Worm (Caenorhabditis elegans) whole organism, L4 larva: ENCODE measurements around the gene T07D4.2.

Experiments
- F26F4.8 ChIP-seq: fragments of 200-800 bp; sonication (Bioruptor generic); conservative IDR thresholded peaks from 2 replicates; pipeline ENCODE4 v1.3.6; 2022; ENCODE audit warnings: missing genetic modification characterization, missing compliant biosample characterization
- Y5F2A.4 ChIP-seq: fragments of 200-800 bp; sonication (Bioruptor generic); optimal IDR thresholded peaks from 2 replicates; lab custom pipeline; 2018; ENCODE audit warnings: mild to moderate bottlenecking, missing genetic modification characterization, missing compliant biosample characterization
- Y75B8A.6 ChIP-seq: fragments of 200-800 bp; sonication (Bioruptor generic); IDR thresholded peaks from 2 replicates; pipeline ENCODE4 v1.3.6; 2022; ENCODE audit warnings: missing genetic modification reagents, missing genetic modification characterization, missing compliant biosample characterization
- aha-1 ChIP-seq: fragments of 150-350 bp; peaks from one replicate; lab custom pipeline; 2014; ENCODE audit warnings: missing biosample characterization, missing genetic modification characterization
- arid-1 ChIP-seq: fragments of 200-800 bp; sonication (Bioruptor generic); conservative IDR thresholded peaks from 2 replicates; pipeline ENCODE4 v1.3.6; 2022; ENCODE audit warnings: missing genetic modification reagents, missing genetic modification characterization, missing compliant biosample characterization
- ceh-44 ChIP-seq: fragments of 200-800 bp; sonication (Bioruptor generic); IDR thresholded peaks from 2 replicates; pipeline ENCODE4 v1.3.6; 2022; ENCODE audit warnings: missing genetic modification reagents, missing genetic modification characterization, missing compliant biosample characterization
- ceh-62 ChIP-seq: sonication (generic microtip); optimal IDR thresholded peaks from 2 replicates; lab custom pipeline; 2017; ENCODE audit warnings: missing biosample characterization, missing genetic modification characterization
- ces-1 ChIP-seq: fragments of 150-350 bp; sonication (generic microtip); optimal IDR thresholded peaks from 4 replicates; lab custom pipeline; 2014; ENCODE audit warnings: missing biosample characterization, missing genetic modification reagents, missing genetic modification characterization
- daf-16 ChIP-seq, 3 experiments: sonication (generic microtip); optimal IDR thresholded peaks; 2 replicates each; lab custom pipeline; 2016 to 2017; ENCODE audit warnings: missing genetic modification characterization in 3 of 3, missing genetic modification reagents in 3 of 3, mild to moderate bottlenecking in 2 of 3, missing compliant biosample characterization in 2 of 3, missing biosample characterization in 1 of 3, moderate library complexity in 1 of 3
- dmd-6 ChIP-seq: fragments of 200-800 bp; sonication (Bioruptor generic); IDR thresholded peaks from 2 replicates; pipeline ENCODE4 v1.3.6; 2022; ENCODE audit warnings: missing genetic modification reagents, missing genetic modification characterization, missing compliant biosample characterization
- dmd-8 ChIP-seq: fragments of 200-800 bp; sonication (Bioruptor generic); IDR thresholded peaks from 2 replicates; pipeline ENCODE4 v1.3.6; 2022; ENCODE audit warnings: missing genetic modification characterization, missing compliant biosample characterization
- dpl-1 ChIP-seq: fragments of 150-350 bp; optimal IDR thresholded peaks from 2 replicates; lab custom pipeline; 2014; ENCODE audit warnings: missing biosample characterization, missing genetic modification reagents, missing genetic modification characterization
- dve-1 ChIP-seq: sonication (generic microtip); optimal IDR thresholded peaks from 2 replicates; lab custom pipeline; 2017; ENCODE audit warnings: antibody characterized with exemption, mild to moderate bottlenecking, missing genetic modification characterization, missing compliant biosample characterization; ENCODE audit not compliant: insufficient read depth
- egl-43 ChIP-seq: fragments of 200-800 bp; sonication (Bioruptor generic); IDR thresholded peaks from 2 replicates; pipeline ENCODE4 v1.3.6; 2022; ENCODE audit warnings: missing genetic modification reagents, missing genetic modification characterization, missing compliant biosample characterization
- gei-8 ChIP-seq: fragments of 200-800 bp; sonication (Bioruptor generic); optimal IDR thresholded peaks from 2 replicates; lab custom pipeline; 2018; ENCODE audit warnings: mild to moderate bottlenecking, missing genetic modification characterization, missing compliant biosample characterization
- jun-1 ChIP-seq: fragments of 150-350 bp; optimal IDR thresholded peaks from 2 replicates; lab custom pipeline; 2014; ENCODE audit warnings: missing biosample characterization, missing genetic modification reagents, missing genetic modification characterization
- lim-7 ChIP-seq: fragments of 200-800 bp; sonication (Bioruptor generic); IDR thresholded peaks from 2 replicates; pipeline ENCODE4 v1.3.6; 2022; ENCODE audit warnings: missing genetic modification characterization, missing compliant biosample characterization
- lin-1 ChIP-seq: fragments of 200-800 bp; sonication (Bioruptor generic); IDR thresholded peaks from 2 replicates; pipeline ENCODE4 v1.3.6; 2022; ENCODE audit warnings: missing genetic modification reagents, missing genetic modification characterization, missing compliant biosample characterization
- lin-39 ChIP-seq: fragments of 150-350 bp; optimal IDR thresholded peaks from 2 replicates; lab custom pipeline; 2014; ENCODE audit warnings: missing biosample characterization, missing genetic modification reagents, missing genetic modification characterization
- lsy-2 ChIP-seq, 2 experiments: fragments of 150-350 bp in 1 of 2; sonication (generic microtip) in 1 of 2; optimal IDR thresholded peaks; 2 replicates each; lab custom pipeline; 2014 to 2017; ENCODE audit warnings: missing biosample characterization in 2 of 2, missing genetic modification characterization in 2 of 2
- mep-1 ChIP-seq: fragments of 150-350 bp; sonication (generic microtip); optimal IDR thresholded peaks from 3 replicates; lab custom pipeline; 2014; ENCODE audit warnings: missing biosample characterization, missing genetic modification characterization
- mes-2 ChIP-seq: sonication (generic microtip); optimal IDR thresholded peaks from 2 replicates; lab custom pipeline; 2016; ENCODE audit warnings: missing genotype, mild to moderate bottlenecking, missing genetic modification characterization, missing compliant biosample characterization; ENCODE audit not compliant: poor library complexity, severe bottlenecking
- mxl-2 ChIP-seq: fragments of 200-800 bp; sonication (Bioruptor generic); conservative IDR thresholded peaks from 2 replicates; pipeline ENCODE4 v1.3.6; 2022; ENCODE audit warnings: missing genetic modification reagents, missing genetic modification characterization, missing compliant biosample characterization
- nhr-237 ChIP-seq: sonication (generic microtip); optimal IDR thresholded peaks from 2 replicates; lab custom pipeline; 2017; ENCODE audit warnings: missing biosample characterization, missing genetic modification characterization
- nhr-41 ChIP-seq: fragments of 200-800 bp; sonication (Bioruptor generic); IDR thresholded peaks from 2 replicates; pipeline ENCODE4 v1.3.6; 2022; ENCODE audit warnings: missing genetic modification reagents, missing genetic modification characterization, missing compliant biosample characterization
- nhr-77 ChIP-seq: fragments of 150-350 bp; optimal IDR thresholded peaks from 2 replicates; lab custom pipeline; 2014; ENCODE audit warnings: missing biosample characterization, missing genetic modification characterization
- pha-4 ChIP-seq, 2 experiments: fragments of 150-350 bp in 1 of 2; fragments of 200-800 bp in 1 of 2; sonication (Bioruptor generic) in 1 of 2; IDR thresholded peaks in 1 of 2; optimal IDR thresholded peaks in 1 of 2; 2 replicates each; pipeline versions ENCODE4 v1.3.6 to Lab custom; 2014 to 2022; ENCODE audit warnings: missing genetic modification characterization in 2 of 2, missing genetic modification reagents in 2 of 2, missing biosample characterization in 1 of 2, missing compliant biosample characterization in 1 of 2
- rbr-2 ChIP-seq: sonication (generic microtip); optimal IDR thresholded peaks from 2 replicates; lab custom pipeline; 2016; ENCODE audit warnings: missing genotype, missing genetic modification characterization, missing compliant biosample characterization
- set-16 ChIP-seq: fragments of 200-800 bp; sonication (Bioruptor generic); IDR thresholded peaks from 2 replicates; pipeline ENCODE4 v1.3.6; 2022; ENCODE audit warnings: missing genetic modification reagents, missing genetic modification characterization, missing compliant biosample characterization
- skn-1 ChIP-seq: fragments of 150-350 bp; optimal IDR thresholded peaks from 2 replicates; lab custom pipeline; 2014; ENCODE audit warnings: missing biosample characterization, missing genetic modification characterization
- zip-11 ChIP-seq: fragments of 200-800 bp; sonication (Bioruptor generic); IDR thresholded peaks from 2 replicates; pipeline ENCODE4 v1.3.6; 2022; ENCODE audit warnings: missing genetic modification characterization, missing compliant biosample characterization
- ztf-11 ChIP-seq: fragments of 150-350 bp; optimal IDR thresholded peaks from 2 replicates; lab custom pipeline; 2014; ENCODE audit warnings: missing biosample characterization, missing genetic modification characterization
- ztf-7 ChIP-seq: fragments of 150-350 bp; optimal IDR thresholded peaks from 2 replicates; lab custom pipeline; 2014; ENCODE audit warnings: missing biosample characterization, missing genetic modification characterization

T07D4.2 gene

ce11 chrII:8884262-8884949 lies 10.7 kb upstream of the T07D4.2 start, which contains the start of the genes T07D4.5 and ddx-19:
T07D4.5 (minus strand) TSS chrII:8884332.
ddx-19 (plus strand) TSS chrII:8884899.
- TF ChIP-seq dve-1 (tag; lab: Kevin White, UChicago) (peak; percentile 71), pha-4 (GFP tag; IDR thresholded peaks at IDR 0.05; lab: Robert Waterston, UW) (no peak), pha-4 (tag; optimal IDR thresholded peaks at IDR 0.05; lab: Kevin White, UChicago) (peak; percentile 61), dpl-1 (GFP tag; lab: Kevin White, UChicago) (peak; percentile 62), dmd-8 (GFP tag; lab: Robert Waterston, UW) (no peak), mep-1 (tag; lab: Kevin White, UChicago) (no peak), Y5F2A.4 (GFP tag; lab: Kevin White, UChicago) (no peak), aha-1 (peak; percentile 72), daf-16 (GFP tag; optimal IDR thresholded peaks at IDR 0.05; lab: Kevin White, UChicago) (no peak), daf-16 (tag; optimal IDR thresholded peaks at IDR 0.05; lab: Kevin White, UChicago) (peak; percentile 41), mes-2 (tag; lab: Kevin White, UChicago) (peak; percentile 75), rbr-2 (tag; lab: Kevin White, UChicago) (peak; percentile 34), lin-39 (tag; lab: Kevin White, UChicago) (no peak), lsy-2 (tag; optimal IDR thresholded peaks at IDR 0.05; lab: Kevin White, UChicago) (peak; percentile 75 to 98), nhr-77 (peak; percentile 1)

ce11 chrII:8883559-8883958 lies 9.8 kb upstream of the T07D4.2 start, which contains the start of gene rha-1:
rha-1 (minus strand) TSS chrII:8883659.
- no peak for TF ChIP-seq skn-1 (tag; lab: Kevin White, UChicago)
- TF ChIP-seq ztf-11 (tag; lab: Kevin White, UChicago), result no peak
- no peak for TF ChIP-seq lin-1
- TF ChIP-seq nhr-237, result no peak
- no peak for TF ChIP-seq dmd-6
- TF ChIP-seq zip-11 (GFP tag; lab: Robert Waterston, UW), result no peak
- no peak for TF ChIP-seq gei-8 (GFP tag; lab: Kevin White, UChicago)
- TF ChIP-seq F26F4.8 (GFP tag; lab: Robert Waterston, UW), result no peak
- no peak for TF ChIP-seq dmd-8 (GFP tag; lab: Robert Waterston, UW)
- no peak for TF ChIP-seq ztf-7 (tag; lab: Kevin White, UChicago)
- no peak for TF ChIP-seq Y75B8A.6 (GFP tag; lab: Robert Waterston, UW)
- TF ChIP-seq jun-1 (tag; lab: Kevin White, UChicago), result no peak
- TF ChIP-seq ceh-62 (tag; lab: Kevin White, UChicago), result no peak
- TF ChIP-seq lim-7 (GFP tag; lab: Robert Waterston, UW), result no peak
- no peak for TF ChIP-seq ces-1 (GFP tag; lab: Kevin White, UChicago)
- no peak for TF ChIP-seq ceh-44 (GFP tag; lab: Robert Waterston, UW)
- no peak for TF ChIP-seq mxl-2
- TF ChIP-seq arid-1 (GFP tag; lab: Robert Waterston, UW), result no peak

ce11 chrII:8878528-8878927 lies 4.8 kb upstream of the T07D4.2 start:
- TF ChIP-seq set-16 (GFP tag; lab: Robert Waterston, UW) (peak; percentile 58), nhr-41 (GFP tag; lab: Robert Waterston, UW) (no peak), egl-43 (0 out of 2 replicates have a peak, but pooled peaks have one; percentile 49), arid-1 (GFP tag; lab: Robert Waterston, UW) (0 out of 2 replicates have a peak, but pooled peaks have one; percentile 26)
